Fruit fly (Drosophila melanogaster) whole organism, embryonic: ENCODE results near the gene ebo.

Source experiments
- Asciz ChIP-seq: fragments of 200-800 bp; sonication (Bioruptor generic); optimal IDR thresholded peaks from 2 replicates; lab custom pipeline; 2017; ENCODE audit warnings: missing biosample characterization, mild to moderate bottlenecking, missing genetic modification characterization, missing genetic modification reagents
- C15 ChIP-seq: fragments of 200-800 bp; sonication (Bioruptor generic); IDR thresholded peaks from 3 replicates; pipeline ENCODE4 v1.3.6; 2022; ENCODE audit warnings: missing biosample characterization, missing genetic modification characterization
- CG10147 ChIP-seq: fragments of 200-800 bp; sonication (Bioruptor generic); optimal IDR thresholded peaks from 2 replicates; lab custom pipeline; 2019; ENCODE audit warnings: missing biosample characterization, mild to moderate bottlenecking, missing genetic modification characterization, moderate library complexity
- CG10209 ChIP-seq: fragments of 200-800 bp; sonication (Bioruptor generic); optimal IDR thresholded peaks from 3 replicates; lab custom pipeline; 2017; ENCODE audit warnings: missing biosample characterization, mild to moderate bottlenecking, missing genetic modification characterization, missing genetic modification reagents
- CG10321 ChIP-seq: fragments of 200-800 bp; sonication (Bioruptor generic); IDR thresholded peaks from 2 replicates; pipeline ENCODE4 v1.3.6; 2022; ENCODE audit warnings: missing biosample characterization, missing genetic modification characterization
- CG10462 ChIP-seq: fragments of 200-800 bp; sonication (Bioruptor generic); optimal IDR thresholded peaks from 2 replicates; lab custom pipeline; 2016; ENCODE audit warnings: missing biosample characterization, missing genetic modification characterization
- CG11398 ChIP-seq: fragments of 200-800 bp; sonication (Bioruptor generic); optimal IDR thresholded peaks from 2 replicates; lab custom pipeline; 2016; ENCODE audit warnings: missing biosample characterization, missing genetic modification characterization
- CG15479 ChIP-seq: fragments of 200-800 bp; sonication (Bioruptor generic); optimal IDR thresholded peaks from 3 replicates; lab custom pipeline; 2019; ENCODE audit warnings: missing biosample characterization, mild to moderate bottlenecking, missing genetic modification characterization, moderate library complexity
- CG2889 ChIP-seq: fragments of 200-800 bp; sonication (Bioruptor generic); IDR thresholded peaks from 3 replicates; pipeline ENCODE4 v1.3.6; 2022; ENCODE audit warnings: missing biosample characterization, missing genetic modification characterization
- CG32767 ChIP-seq: fragments of 200-800 bp; sonication (Bioruptor generic); IDR thresholded peaks from 2 replicates; pipeline ENCODE4 v1.3.6; 2022; ENCODE audit warnings: missing biosample characterization, missing genetic modification characterization
- CG3407 ChIP-seq: fragments of 200-800 bp; sonication (Bioruptor generic); optimal IDR thresholded peaks from 2 replicates; lab custom pipeline; 2018; ENCODE audit warnings: missing biosample characterization, mild to moderate bottlenecking, missing genetic modification characterization
- CG4360 ChIP-seq: fragments of 200-800 bp; sonication (Bioruptor generic); IDR thresholded peaks from 2 replicates; pipeline ENCODE4 v1.3.6; 2022; ENCODE audit warnings: missing biosample characterization, missing genetic modification characterization
- CG5953 ChIP-seq: fragments of 200-800 bp; sonication (Bioruptor generic); IDR thresholded peaks from 2 replicates; pipeline ENCODE4 v1.3.6; 2022; ENCODE audit warnings: missing biosample characterization, missing genetic modification characterization
- CG6689 ChIP-seq: fragments of 200-800 bp; sonication (Bioruptor generic); IDR thresholded peaks from 2 replicates; pipeline ENCODE4 v1.3.6; 2022; ENCODE audit warnings: missing biosample characterization, missing genetic modification characterization
- CG6765 ChIP-seq: fragments of 200-800 bp; sonication (Bioruptor generic); optimal IDR thresholded peaks from 3 replicates; lab custom pipeline; 2017; ENCODE audit warnings: missing biosample characterization, mild to moderate bottlenecking, missing genetic modification characterization
- CG8089 ChIP-seq: fragments of 200-800 bp; sonication (Bioruptor generic); optimal IDR thresholded peaks from 3 replicates; lab custom pipeline; 2016; ENCODE audit warnings: missing biosample characterization, missing genetic modification characterization
- CG8290 ChIP-seq, 3 experiments: fragments of 200-800 bp; sonication (Bioruptor generic); optimal IDR thresholded peaks; 2 replicates each; lab custom pipeline; 2016 to 2019; ENCODE audit warnings: missing biosample characterization in 3 of 3, missing genetic modification characterization in 3 of 3, mild to moderate bottlenecking in 2 of 3, moderate library complexity in 1 of 3
- CG8944 ChIP-seq: fragments of 200-800 bp; sonication (Bioruptor generic); optimal IDR thresholded peaks from 3 replicates; lab custom pipeline; 2016; ENCODE audit warnings: missing biosample characterization, missing genetic modification characterization
- CG9609 ChIP-seq: fragments of 200-800 bp; sonication (Bioruptor generic); optimal IDR thresholded peaks from 3 replicates; lab custom pipeline; 2016; ENCODE audit warnings: missing biosample characterization, missing genetic modification characterization
- Dbx ChIP-seq: fragments of 200-800 bp; sonication (Bioruptor generic); IDR thresholded peaks from 3 replicates; pipeline ENCODE4 v1.3.6; 2022; ENCODE audit warnings: missing biosample characterization, missing genetic modification characterization
- Dek ChIP-seq: fragments of 200-800 bp; sonication (Bioruptor generic); optimal IDR thresholded peaks from 3 replicates; lab custom pipeline; 2019; ENCODE audit warnings: missing biosample characterization, mild to moderate bottlenecking, missing genetic modification characterization, moderate library complexity
- Ets97D ChIP-seq: fragments of 200-800 bp; sonication (Bioruptor generic); optimal IDR thresholded peaks from 3 replicates; lab custom pipeline; 2016; ENCODE audit warnings: missing biosample characterization, missing genetic modification characterization
- Gug ChIP-seq: fragments of 200-800 bp; sonication (Bioruptor generic); IDR thresholded peaks from 4 replicates; pipeline ENCODE4 v1.3.6; 2022; ENCODE audit warnings: missing biosample characterization, missing genetic modification characterization
- HLHmδ ChIP-seq: fragments of 200-800 bp; sonication (Bioruptor generic); optimal IDR thresholded peaks from 2 replicates; lab custom pipeline; 2018; ENCODE audit warnings: missing biosample characterization, mild to moderate bottlenecking, missing genetic modification characterization, moderate library complexity
- Hmr ChIP-seq: fragments of 200-800 bp; sonication (Bioruptor generic); optimal IDR thresholded peaks from 3 replicates; lab custom pipeline; 2017; ENCODE audit warnings: mild to moderate bottlenecking, missing biosample characterization, missing genetic modification reagents, missing genetic modification characterization
- Hr39 ChIP-seq: fragments of >200 bp; optimal IDR thresholded peaks from 2 replicates; lab custom pipeline; 2017
- Lpt ChIP-seq: fragments of >200 bp; optimal IDR thresholded peaks from 2 replicates; lab custom pipeline; 2018; ENCODE audit warnings: missing biosample characterization, missing genetic modification characterization
- Nf-YB ChIP-seq: fragments of 200-800 bp; sonication (Bioruptor generic); optimal IDR thresholded peaks from 3 replicates; lab custom pipeline; 2019; ENCODE audit warnings: missing biosample characterization, mild to moderate bottlenecking, missing genetic modification characterization, moderate library complexity
- NfI ChIP-seq: fragments of 200-800 bp; sonication (Bioruptor generic); optimal IDR thresholded peaks from 3 replicates; lab custom pipeline; 2018; ENCODE audit warnings: missing biosample characterization, mild to moderate bottlenecking, missing genetic modification characterization, moderate library complexity
- Rfx ChIP-seq: fragments of 200-800 bp; sonication (Bioruptor generic); IDR thresholded peaks from 2 replicates; pipeline ENCODE4 v1.3.6; 2022; ENCODE audit warnings: missing biosample characterization, missing genetic modification characterization
- Taf1 ChIP-seq: fragments of 200-800 bp; sonication (Bioruptor generic); IDR thresholded peaks from 2 replicates; pipeline ENCODE4 v1.3.6; 2022; ENCODE audit warnings: missing biosample characterization, missing genetic modification characterization
- Xrp1 ChIP-seq: fragments of 200-800 bp; sonication (Bioruptor generic); IDR thresholded peaks from 2 replicates; pipeline ENCODE4 v1.3.6; 2022; ENCODE audit warnings: missing biosample characterization, missing genetic modification characterization
- abd-A ChIP-seq: fragments of 200-800 bp; sonication (Bioruptor generic); optimal IDR thresholded peaks from 3 replicates; lab custom pipeline; 2019; ENCODE audit warnings: missing biosample characterization, mild to moderate bottlenecking, missing genetic modification characterization, moderate library complexity
- az2 ChIP-seq: fragments of 200-800 bp; sonication (Bioruptor generic); optimal IDR thresholded peaks from 3 replicates; lab custom pipeline; 2016; ENCODE audit warnings: missing biosample characterization, missing genetic modification characterization
- bab2 ChIP-seq: fragments of 200-800 bp; sonication (Bioruptor generic); optimal IDR thresholded peaks from 2 replicates; lab custom pipeline; 2016; ENCODE audit warnings: missing biosample characterization, missing genetic modification characterization
- bowl ChIP-seq: fragments of 200-800 bp; sonication (Bioruptor generic); IDR thresholded peaks from 2 replicates; pipeline ENCODE4 v1.3.6; 2022; ENCODE audit warnings: missing biosample characterization, missing genetic modification characterization
- en ChIP-seq: fragments of 200-800 bp; sonication (Bioruptor generic); optimal IDR thresholded peaks from 2 replicates; lab custom pipeline; 2016; ENCODE audit warnings: missing biosample characterization, missing genetic modification characterization
- gcm ChIP-seq: fragments of 200-800 bp; sonication (Bioruptor generic); optimal IDR thresholded peaks from 2 replicates; lab custom pipeline; 2019; ENCODE audit warnings: missing biosample characterization, mild to moderate bottlenecking, missing genetic modification characterization, moderate library complexity
- jigr1 ChIP-seq: fragments of 200-800 bp; sonication (Bioruptor generic); IDR thresholded peaks from 3 replicates; pipeline ENCODE4 v1.3.6; 2022; ENCODE audit warnings: missing biosample characterization, missing genetic modification characterization
- kah ChIP-seq: fragments of 200-800 bp; sonication (Bioruptor generic); optimal IDR thresholded peaks from 2 replicates; lab custom pipeline; 2018; ENCODE audit warnings: missing biosample characterization, mild to moderate bottlenecking, missing genetic modification characterization
- kni ChIP-seq: fragments of 200-800 bp; sonication (Bioruptor generic); optimal IDR thresholded peaks from 3 replicates; lab custom pipeline; 2017; ENCODE audit warnings: mild to moderate bottlenecking, missing biosample characterization, missing genetic modification reagents, missing genetic modification characterization
- nmo ChIP-seq: fragments of 200-800 bp; sonication (Bioruptor generic); optimal IDR thresholded peaks from 2 replicates; lab custom pipeline; 2018; ENCODE audit warnings: missing biosample characterization, mild to moderate bottlenecking, missing genetic modification characterization, moderate library complexity
- run ChIP-seq: fragments of 200-800 bp; sonication (Bioruptor generic); optimal IDR thresholded peaks from 3 replicates; lab custom pipeline; 2018; ENCODE audit warnings: missing biosample characterization, mild to moderate bottlenecking, missing genetic modification characterization
- sima ChIP-seq: fragments of 200-800 bp; sonication (Bioruptor generic); optimal IDR thresholded peaks from 2 replicates; lab custom pipeline; 2016; ENCODE audit warnings: missing biosample characterization, missing genetic modification characterization
- slbo ChIP-seq: fragments of 200-800 bp; sonication (Bioruptor generic); IDR thresholded peaks from 2 replicates; pipeline ENCODE4 v1.3.6; 2022; ENCODE audit warnings: missing biosample characterization, missing genetic modification characterization
- sob ChIP-seq: fragments of 200-800 bp; sonication (Bioruptor generic); IDR thresholded peaks from 2 replicates; pipeline ENCODE4 v1.3.6; 2022; ENCODE audit warnings: missing biosample characterization, missing genetic modification characterization
- tap ChIP-seq: fragments of 200-800 bp; optimal IDR thresholded peaks from 3 replicates; lab custom pipeline; 2019; ENCODE audit warnings: missing biosample characterization, mild to moderate bottlenecking, missing genetic modification characterization, moderate library complexity
- vfl ChIP-seq: fragments of 200-800 bp; sonication (Bioruptor generic); optimal IDR thresholded peaks from 2 replicates; lab custom pipeline; 2016; ENCODE audit warnings: missing biosample characterization, missing genetic modification characterization
- vnd ChIP-seq: fragments of 200-800 bp; sonication (Bioruptor generic); IDR thresholded peaks from 3 replicates; pipeline ENCODE4 v1.3.6; 2022; ENCODE audit warnings: missing biosample characterization, missing genetic modification characterization; ENCODE audit not compliant: partially characterized antibody
- wdn ChIP-seq: fragments of 200-800 bp; sonication (Bioruptor generic); IDR thresholded peaks from 2 replicates; pipeline ENCODE4 v1.3.6; 2022; ENCODE audit warnings: missing biosample characterization, missing genetic modification characterization

Gene ebo

dm6 chrX:522357-523043 lies 46.1 kb upstream of the ebo start:
- TF ChIP-seq CG8944 (peak; percentile 84), HLHmδ (peak; percentile 83), C15 (GFP tag; lab: Robert Waterston, UW) (peak; percentile 27; the same call in 1 of the 3 replicates), Lpt (GFP tag; lab: Kevin White, UChicago) (no peak), CG8290 (GFP tag; optimal IDR thresholded peaks at IDR 0.05; lab: Kevin White, UChicago) (peak; percentile 43), CG8290 (tag; optimal IDR thresholded peaks at IDR 0.05; lab: Kevin White, UChicago) (peak; percentile 1 to 99), kah (GFP tag; lab: Kevin White, UChicago) (peak; percentile 53), CG11398 (GFP tag; lab: Kevin White, UChicago) (peak; percentile 59), CG3407 (GFP tag; lab: Kevin White, UChicago) (peak; percentile 65), CG2889 (GFP tag; lab: Robert Waterston, UW) (no peak; the same call in 2 of the 3 replicates), bab2 (peak; percentile 92), tap (peak; percentile 72), Xrp1 (GFP tag; lab: Robert Waterston, UW) (peak; percentile 86), CG15479 (GFP tag; lab: Kevin White, UChicago) (peak; percentile 89), en (GFP tag; lab: Kevin White, UChicago) (peak; percentile 77), CG8089 (GFP tag; lab: Kevin White, UChicago) (peak; percentile 53), abd-A (peak; percentile 55), gcm (GFP tag; lab: Kevin White, UChicago) (peak; percentile 60), sima (GFP tag; lab: Kevin White, UChicago) (peak; percentile 54), jigr1 (GFP tag; lab: Robert Waterston, UW) (no peak), CG32767 (GFP tag; lab: Robert Waterston, UW) (peak; percentile 92), CG5953 (GFP tag; lab: Robert Waterston, UW) (peak; percentile 75), Hmr (GFP tag; lab: Kevin White, UChicago) (peak; percentile 89), CG9609 (GFP tag; lab: Kevin White, UChicago) (peak; percentile 85), NfI (peak; percentile 88), Hr39 (no peak), vfl (peak; percentile 88), Gug (peak; percentile 96), kni (peak; percentile 74), CG10321 (GFP tag; lab: Robert Waterston, UW) (no peak), CG6689 (GFP tag; lab: Robert Waterston, UW) (peak; percentile 53; the same call in 1 of the 2 replicates), Nf-YB (GFP tag; lab: Kevin White, UChicago) (peak; percentile 39), Ets97D (GFP tag; lab: Kevin White, UChicago) (peak; percentile 49), wdn (GFP tag; lab: Robert Waterston, UW) (peak; percentile 78), Dbx (GFP tag; lab: Robert Waterston, UW) (peak; percentile 92), CG6765 (GFP tag; lab: Kevin White, UChicago) (peak; percentile 82), run (tag; lab: Kevin White, UChicago) (no peak), CG10147 (GFP tag; lab: Kevin White, UChicago) (peak; percentile 58), nmo (GFP tag; lab: Kevin White, UChicago) (peak; percentile 40), Taf1 (GFP tag; lab: Robert Waterston, UW) (peak; percentile 85), bowl (GFP tag; lab: Robert Waterston, UW) (0 out of 2 replicates have a peak, but pooled peaks have one; percentile 38), CG10209 (GFP tag; lab: Kevin White, UChicago) (peak; percentile 67), sob (GFP tag; lab: Robert Waterston, UW) (peak; percentile 91), slbo (GFP tag; lab: Robert Waterston, UW) (peak; percentile 96), az2 (GFP tag; lab: Kevin White, UChicago) (peak; percentile 79), CG10462 (GFP tag; lab: Kevin White, UChicago) (peak; percentile 20), Rfx (GFP tag; lab: Robert Waterston, UW) (peak; percentile 98), Asciz (GFP tag; lab: Kevin White, UChicago) (peak; percentile 67), vnd (GFP tag; lab: Robert Waterston, UW) (no peak), CG4360 (peak; percentile 61), Dek (tag; lab: Kevin White, UChicago) (peak; percentile 80)
